Worm (Caenorhabditis elegans): ENCODE data around the gene gskl-1.
"Not testable (repeated sequence)": the region's sequence is repeated elsewhere in the genome, so short reads cannot be mapped to it uniquely, and the experiment has no call there.

gskl-1 gene

DNA sequence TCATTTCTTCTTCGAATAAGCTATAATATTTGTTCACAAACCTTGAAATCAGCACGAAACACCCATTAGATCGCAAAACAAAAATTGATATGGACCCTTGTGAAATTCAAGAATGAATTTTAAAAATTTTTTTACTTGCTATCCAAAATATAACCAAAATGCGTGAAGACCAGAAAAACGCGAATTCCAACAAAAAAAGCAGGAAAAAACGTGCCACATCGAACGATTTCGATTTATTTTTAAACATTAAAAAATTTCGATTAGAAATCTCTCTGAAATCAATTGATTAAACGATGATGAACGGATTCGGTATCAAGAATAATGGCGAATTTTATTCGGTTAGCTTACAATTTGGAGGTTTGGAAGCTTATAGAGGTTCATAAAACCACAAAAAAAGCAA is at the start of gene gskl-1, which contains the start of gene tceb-3:
Gene gskl-1, plus strand, starts transcription at position 243 of the 400 bp plus-strand sequence.
Gene tceb-3, minus strand, starts transcription at position 101 of the 400 bp plus-strand sequence.
- TF ChIP-seq cog-1 (tag; optimal IDR thresholded peaks at IDR 0.05) (no peak), med-1 (GFP tag; optimal IDR thresholded peaks at IDR 0.05; ENCODE audit: insufficient read depth) (no peak), T22C8.4 (GFP tag; IDR thresholded peaks at IDR 0.05) (no peak), flt-1 (GFP tag; IDR thresholded peaks at IDR 0.05) (no peak), ref-1 (GFP tag; conservative IDR thresholded peaks at IDR 0.05) (no peak), tab-1 (GFP tag; IDR thresholded peaks at IDR 0.05) (no peak), ztf-23 (GFP tag; IDR thresholded peaks at IDR 0.05) (no peak), klf-2 (GFP tag; conservative IDR thresholded peaks at IDR 0.05) (no peak), ztf-29 (GFP tag; IDR thresholded peaks at IDR 0.05) (no peak)

DNA sequence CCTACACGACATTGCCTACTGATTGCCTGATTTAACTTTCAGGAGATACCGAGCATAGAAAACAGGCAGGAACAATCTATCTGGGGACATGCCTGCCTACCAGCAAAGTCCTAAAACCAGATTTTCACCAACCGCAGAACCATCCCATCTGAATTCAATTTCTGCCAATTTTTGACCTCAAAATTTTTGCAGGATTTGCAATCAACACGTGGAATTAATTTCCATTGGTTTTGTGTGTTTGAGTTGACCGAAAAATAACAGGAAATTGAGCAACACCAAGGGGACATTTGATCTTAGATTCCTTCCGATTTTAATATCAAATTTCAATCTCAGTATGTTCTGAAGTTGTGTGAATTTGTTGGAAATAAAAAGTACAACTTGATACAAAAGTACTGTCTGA is 48.4 kb upstream of the gskl-1 start:
- TF ChIP-seq ref-1 (GFP tag; conservative IDR thresholded peaks at IDR 0.05) (no peak), ztf-29 (GFP tag; IDR thresholded peaks at IDR 0.05) (no peak), ztf-23 (GFP tag; IDR thresholded peaks at IDR 0.05) (no peak), klf-2 (GFP tag; conservative IDR thresholded peaks at IDR 0.05) (no peak), cog-1 (tag; optimal IDR thresholded peaks at IDR 0.05) (no peak), T22C8.4 (GFP tag; IDR thresholded peaks at IDR 0.05) (no peak), med-1 (GFP tag; optimal IDR thresholded peaks at IDR 0.05; ENCODE audit: insufficient read depth) (no peak), tab-1 (GFP tag; IDR thresholded peaks at IDR 0.05) (no peak), flt-1 (GFP tag; IDR thresholded peaks at IDR 0.05) (no peak)

DNA sequence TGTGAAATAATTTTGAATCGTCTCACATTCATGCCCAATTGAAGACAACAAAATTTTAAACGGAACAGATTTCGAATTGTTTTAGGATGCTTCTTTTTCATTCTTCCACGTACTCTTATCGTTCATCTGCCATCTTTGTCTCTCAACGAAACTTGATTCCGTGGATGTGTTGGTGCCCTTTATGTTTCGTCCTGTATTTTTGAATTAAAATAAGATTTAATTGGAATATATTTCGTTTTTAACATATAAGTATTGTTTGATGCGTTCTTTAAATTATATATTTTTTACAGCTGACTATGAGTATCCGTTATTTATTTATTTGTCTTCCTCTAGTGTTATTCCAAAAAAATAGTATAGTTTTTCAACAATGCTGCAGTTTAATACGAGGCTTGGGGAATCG is 45.3 kb upstream of the gskl-1 start, which contains the start of gene gly-1:
Gene gly-1, minus strand, starts transcription at position 101 of the 400 bp plus-strand sequence.
- no peak for TF ChIP-seq T22C8.4 (GFP tag; IDR thresholded peaks at IDR 0.05)
- no peak for TF ChIP-seq klf-2 (GFP tag; conservative IDR thresholded peaks at IDR 0.05)
- TF ChIP-seq flt-1 (GFP tag; IDR thresholded peaks at IDR 0.05), result no peak
- no peak for TF ChIP-seq ztf-29 (GFP tag; IDR thresholded peaks at IDR 0.05)
- TF ChIP-seq med-1 (GFP tag; optimal IDR thresholded peaks at IDR 0.05; ENCODE audit: insufficient read depth), result no peak
- TF ChIP-seq tab-1 (GFP tag; IDR thresholded peaks at IDR 0.05), result no peak
- no peak for TF ChIP-seq ztf-23 (GFP tag; IDR thresholded peaks at IDR 0.05)
- TF ChIP-seq ref-1 (GFP tag; conservative IDR thresholded peaks at IDR 0.05), result no peak
- TF ChIP-seq cog-1 (tag; optimal IDR thresholded peaks at IDR 0.05), result no peak

DNA sequence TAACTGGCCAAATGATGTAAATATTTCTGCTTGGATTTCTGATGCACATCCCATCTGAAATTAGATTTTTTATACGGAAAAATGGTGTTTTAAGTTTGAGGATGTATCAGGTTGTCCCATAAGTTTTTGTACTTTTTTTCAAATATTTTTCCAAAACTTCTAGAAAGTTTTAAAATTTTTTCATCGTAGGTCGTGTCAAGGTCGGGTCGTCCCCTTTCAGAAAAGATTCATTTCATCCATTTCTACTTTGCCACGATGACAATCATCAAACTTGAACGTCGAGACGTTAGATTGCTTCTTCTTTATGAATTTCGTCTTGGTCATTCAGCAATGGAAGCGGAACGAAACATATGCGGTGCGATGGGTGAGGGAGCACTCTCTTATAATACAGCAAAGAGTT is 43.0 kb upstream of the gskl-1 start, which contains the start of gene sra-12:
Gene sra-12, minus strand, starts transcription at position 101 of the 400 bp plus-strand sequence.
- TF ChIP-seq tab-1 (GFP tag; IDR thresholded peaks at IDR 0.05); cog-1 (tag; optimal IDR thresholded peaks at IDR 0.05); flt-1 (GFP tag; IDR thresholded peaks at IDR 0.05): not testable (repeated sequence)

DNA sequence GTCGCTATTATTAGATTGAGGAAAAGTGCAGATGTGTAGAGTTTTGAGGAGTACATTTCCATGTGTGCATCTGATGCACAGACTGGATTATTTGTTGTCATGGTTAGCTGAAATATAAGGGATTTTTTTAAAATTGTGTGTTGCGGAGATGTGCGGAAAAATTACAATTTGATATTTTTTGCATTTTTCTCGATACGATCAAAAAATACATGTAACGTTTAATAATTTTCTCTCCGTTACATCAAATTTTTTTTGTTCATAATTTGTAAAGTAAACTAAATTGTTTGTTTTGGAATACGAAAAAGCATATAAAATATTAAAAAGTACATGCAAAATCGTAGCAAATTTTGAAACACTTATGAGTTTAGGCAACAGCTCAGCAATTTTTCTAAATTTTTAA is 37.1 kb upstream of the gskl-1 start, which contains the start of gene sra-11:
Gene sra-11, minus strand, starts transcription at position 101 of the 400 bp plus-strand sequence.
- TF ChIP-seq T22C8.4 (GFP tag; IDR thresholded peaks at IDR 0.05) (no peak), cog-1 (tag; optimal IDR thresholded peaks at IDR 0.05) (no peak), flt-1 (GFP tag; IDR thresholded peaks at IDR 0.05) (no peak), ztf-29 (GFP tag; IDR thresholded peaks at IDR 0.05) (no peak), klf-2 (GFP tag; conservative IDR thresholded peaks at IDR 0.05) (no peak), ztf-23 (GFP tag; IDR thresholded peaks at IDR 0.05) (no peak), ref-1 (GFP tag; conservative IDR thresholded peaks at IDR 0.05) (no peak), med-1 (GFP tag; optimal IDR thresholded peaks at IDR 0.05; ENCODE audit: insufficient read depth) (no peak), tab-1 (GFP tag; IDR thresholded peaks at IDR 0.05) (no peak)

DNA sequence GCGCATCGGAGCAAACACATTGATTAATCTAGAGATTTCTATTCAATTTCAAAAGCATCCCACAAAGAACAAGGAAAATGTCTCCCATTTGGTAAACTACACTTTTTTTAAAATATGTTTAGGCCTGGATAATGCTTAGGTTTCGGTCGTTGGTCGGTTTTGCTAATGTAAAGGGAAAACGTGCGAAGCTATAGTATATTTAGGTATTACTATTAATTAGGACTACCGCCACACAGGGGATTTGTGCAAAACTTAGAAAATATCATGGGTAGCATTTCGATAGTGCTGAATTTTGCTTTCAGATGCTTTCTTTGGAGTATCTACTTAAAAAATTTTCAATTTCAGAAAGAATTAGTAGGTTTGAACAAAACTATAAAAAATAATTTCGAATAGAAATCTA is 34.4 kb upstream of the gskl-1 start:
- TF ChIP-seq ztf-23 (GFP tag; IDR thresholded peaks at IDR 0.05), result no peak
- TF ChIP-seq klf-2 (GFP tag; conservative IDR thresholded peaks at IDR 0.05), result no peak
- no peak for TF ChIP-seq tab-1 (GFP tag; IDR thresholded peaks at IDR 0.05)
- no peak for TF ChIP-seq cog-1 (tag; optimal IDR thresholded peaks at IDR 0.05)
- no peak for TF ChIP-seq med-1 (GFP tag; optimal IDR thresholded peaks at IDR 0.05; ENCODE audit: insufficient read depth)
- no peak for TF ChIP-seq ref-1 (GFP tag; conservative IDR thresholded peaks at IDR 0.05)
- TF ChIP-seq T22C8.4 (GFP tag; IDR thresholded peaks at IDR 0.05), result no peak
- no peak for TF ChIP-seq ztf-29 (GFP tag; IDR thresholded peaks at IDR 0.05)
- no peak for TF ChIP-seq flt-1 (GFP tag; IDR thresholded peaks at IDR 0.05)

DNA sequence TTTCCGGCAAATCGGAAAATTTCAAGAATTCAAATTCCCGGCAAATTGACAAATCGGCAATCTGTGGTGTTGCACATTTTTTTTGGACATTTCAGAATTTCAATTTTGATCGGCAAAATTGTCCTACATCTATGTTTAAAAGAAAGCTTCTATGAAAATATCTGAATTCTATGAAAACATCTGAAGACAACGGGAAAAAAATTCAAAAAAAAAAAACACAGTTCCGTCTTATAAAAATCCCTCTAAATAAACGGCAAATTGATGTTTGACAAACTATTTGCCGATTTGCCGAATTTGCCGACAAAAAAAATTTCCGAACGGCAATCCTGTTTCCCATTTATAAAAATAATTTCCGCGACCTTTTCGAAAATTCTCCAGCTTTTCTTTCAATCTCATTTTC is 33.0 kb upstream of the gskl-1 start, which contains the start of gene F44F4.15:
Gene F44F4.15, plus strand, starts transcription at position 301 of the 400 bp plus-strand sequence.
- no peak for TF ChIP-seq flt-1 (GFP tag; IDR thresholded peaks at IDR 0.05)
- no peak for TF ChIP-seq ztf-29 (GFP tag; IDR thresholded peaks at IDR 0.05)

DNA sequence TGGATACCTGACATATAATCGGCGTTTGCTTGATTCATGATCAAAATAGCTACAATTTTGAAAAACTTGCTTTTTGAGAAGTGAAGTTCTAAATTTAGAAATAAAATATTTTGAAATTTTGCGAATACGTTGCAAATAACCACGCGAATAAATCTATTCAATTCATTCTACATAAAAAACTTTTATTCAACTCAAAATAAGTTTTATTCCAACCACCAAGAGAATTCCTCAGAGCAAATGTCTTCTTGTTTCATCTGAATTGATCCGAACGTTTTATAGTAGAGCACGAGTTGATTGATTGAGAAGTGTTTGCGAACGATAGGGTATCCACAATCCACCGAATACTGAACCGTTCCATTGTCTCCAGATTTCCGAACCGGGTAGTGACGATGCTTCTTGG is 31.6 kb upstream of the gskl-1 start, which contains the start of gene F44F4.9:
Gene F44F4.9, minus strand, starts transcription at position 101 of the 400 bp plus-strand sequence.
- no peak for TF ChIP-seq flt-1 (GFP tag; IDR thresholded peaks at IDR 0.05)
- no peak for TF ChIP-seq ztf-29 (GFP tag; IDR thresholded peaks at IDR 0.05)
- TF ChIP-seq klf-2 (GFP tag; conservative IDR thresholded peaks at IDR 0.05), result no peak
- no peak for TF ChIP-seq T22C8.4 (GFP tag; IDR thresholded peaks at IDR 0.05)
- no peak for TF ChIP-seq ztf-23 (GFP tag; IDR thresholded peaks at IDR 0.05)
- TF ChIP-seq med-1 (GFP tag; optimal IDR thresholded peaks at IDR 0.05; ENCODE audit: insufficient read depth), result no peak
- TF ChIP-seq cog-1 (tag; optimal IDR thresholded peaks at IDR 0.05), result no peak
- TF ChIP-seq tab-1 (GFP tag; IDR thresholded peaks at IDR 0.05), result no peak
- no peak for TF ChIP-seq ref-1 (GFP tag; conservative IDR thresholded peaks at IDR 0.05)

DNA sequence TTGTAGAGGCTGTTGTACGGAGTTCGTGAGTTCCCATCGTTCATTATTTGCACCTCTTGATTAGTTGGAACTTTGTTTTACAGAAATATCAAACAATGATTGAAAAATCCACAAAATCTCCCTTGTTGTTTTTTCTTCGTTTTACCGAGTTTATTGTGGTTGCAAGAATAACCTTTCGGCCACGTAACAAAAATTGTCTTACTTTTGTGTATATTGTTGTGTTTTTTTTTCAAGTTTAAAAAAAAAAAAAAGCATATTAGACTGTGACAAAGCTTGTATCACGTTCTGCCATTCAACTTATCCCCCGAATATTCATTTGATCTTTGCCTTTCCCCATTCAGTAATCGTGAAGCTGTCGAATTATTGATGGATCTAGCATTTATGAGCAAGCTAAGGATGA is 30.2 kb upstream of the gskl-1 start, which contains the start of gene F44F4.10:
Gene F44F4.10, minus strand, starts transcription at position 101 of the 400 bp plus-strand sequence.
- TF ChIP-seq ref-1 (GFP tag; conservative IDR thresholded peaks at IDR 0.05), result no peak
- TF ChIP-seq ztf-23 (GFP tag; IDR thresholded peaks at IDR 0.05), result no peak
- no peak for TF ChIP-seq ztf-29 (GFP tag; IDR thresholded peaks at IDR 0.05)
- TF ChIP-seq T22C8.4 (GFP tag; IDR thresholded peaks at IDR 0.05), result no peak
- TF ChIP-seq flt-1 (GFP tag; IDR thresholded peaks at IDR 0.05), result no peak
- TF ChIP-seq med-1 (GFP tag; optimal IDR thresholded peaks at IDR 0.05; ENCODE audit: insufficient read depth), result no peak
- TF ChIP-seq tab-1 (GFP tag; IDR thresholded peaks at IDR 0.05), result no peak
- no peak for TF ChIP-seq cog-1 (tag; optimal IDR thresholded peaks at IDR 0.05)
- TF ChIP-seq klf-2 (GFP tag; conservative IDR thresholded peaks at IDR 0.05), result no peak

DNA sequence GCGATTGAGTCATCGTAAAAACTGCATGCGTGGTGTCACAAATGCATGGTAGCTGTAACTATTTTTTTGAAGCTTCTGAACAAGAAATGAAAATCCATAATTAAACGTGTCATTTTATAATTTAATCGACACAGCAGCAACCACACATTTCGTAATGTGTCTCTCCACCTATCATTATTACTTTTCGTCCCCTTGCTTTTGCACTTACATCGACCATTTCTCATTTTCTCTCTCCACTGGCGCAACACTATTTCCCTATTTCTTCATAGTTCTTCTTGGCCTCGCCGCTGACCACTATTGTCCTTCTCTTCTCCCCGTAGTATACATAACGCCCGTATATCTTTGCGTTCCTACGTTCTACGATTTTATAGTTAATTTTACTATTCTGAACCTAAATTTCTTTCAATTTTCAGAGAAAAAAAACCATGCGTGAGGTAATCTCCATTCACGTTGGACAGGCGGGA is 29.0 kb upstream of the gskl-1 start, which contains the start of gene tba-4:
Gene tba-4, plus strand, starts transcription at position 414 of the 464 bp plus-strand sequence.
- TF ChIP-seq cog-1 (tag; optimal IDR thresholded peaks at IDR 0.05) (no peak), T22C8.4 (GFP tag; IDR thresholded peaks at IDR 0.05) (no peak), tab-1 (GFP tag; IDR thresholded peaks at IDR 0.05) (no peak), ztf-29 (GFP tag; IDR thresholded peaks at IDR 0.05) (no peak), klf-2 (GFP tag; conservative IDR thresholded peaks at IDR 0.05) (no peak), ztf-23 (GFP tag; IDR thresholded peaks at IDR 0.05) (no peak), flt-1 (GFP tag; IDR thresholded peaks at IDR 0.05) (no peak), ref-1 (GFP tag; conservative IDR thresholded peaks at IDR 0.05) (no peak), med-1 (GFP tag; optimal IDR thresholded peaks at IDR 0.05; ENCODE audit: insufficient read depth) (no peak)

Data from whole organism, midembryonic.